Worm (Caenorhabditis elegans): Measurements from ENCODE around the gene F46C5.2.
A peak's percentile ranks its signal among the peaks of the same experiment; 100 is the strongest.

The F46C5.2 gene

DNA sequence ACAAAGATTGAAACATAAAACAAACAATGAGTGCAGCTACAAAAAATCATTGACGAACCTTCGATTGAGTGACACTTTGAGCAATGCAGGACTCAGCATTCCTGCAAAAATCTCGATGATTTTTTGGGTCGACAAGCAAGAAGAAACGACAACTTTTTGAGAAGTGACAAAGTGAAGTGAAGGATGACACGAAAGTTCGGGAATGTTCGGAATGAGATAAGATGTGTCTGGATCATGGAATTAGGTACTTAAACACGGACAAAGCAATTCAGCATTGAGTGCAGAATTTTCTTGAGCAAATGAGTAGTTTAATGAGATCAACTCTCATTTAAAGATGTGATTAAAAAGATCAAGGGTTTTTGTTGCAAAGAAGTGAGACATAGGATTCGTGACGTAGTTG, 44.8 kb upstream of the F46C5.2 start, which contains the start of gene T07D4.2:
Gene T07D4.2, minus strand, starts transcription at position 101 of the 400 bp plus-strand sequence.
- no peak for TF ChIP-seq aly-2 (tag; optimal IDR thresholded peaks at IDR 0.05)
- TF ChIP-seq rbr-2 (tag; optimal IDR thresholded peaks at IDR 0.05) = no peak
- TF ChIP-seq daf-8 (GFP tag; IDR thresholded peaks at IDR 0.05) = no peak
- no peak for TF ChIP-seq lir-3 (tag; optimal IDR thresholded peaks at IDR 0.05)
- TF ChIP-seq Y48G9A.11 (GFP tag; IDR thresholded peaks at IDR 0.05) = no peak
- TF ChIP-seq nhr-76 (tag; optimal IDR thresholded peaks at IDR 0.05) = no peak
- TF ChIP-seq set-16 (GFP tag; IDR thresholded peaks at IDR 0.05) = no peak
- no peak for TF ChIP-seq nhr-237 (tag; optimal IDR thresholded peaks at IDR 0.05)
- TF ChIP-seq daf-16 (GFP tag; optimal IDR thresholded peaks at IDR 0.05) = no peak
- no peak for TF ChIP-seq daf-16 (tag; optimal IDR thresholded peaks at IDR 0.05)
- no peak for TF ChIP-seq F49E8.2 (tag; optimal IDR thresholded peaks at IDR 0.05; ENCODE audit: borderline replicate concordance)
- no peak for TF ChIP-seq daf-19 (GFP tag; conservative IDR thresholded peaks at IDR 0.05)
- TF ChIP-seq jun-1 (tag; optimal IDR thresholded peaks at IDR 0.05) = no peak

ce11 chrII:8866844-8867243, 37.8 kb upstream of the F46C5.2 start:
- TF ChIP-seq Y48G9A.11 (GFP tag; IDR thresholded peaks at IDR 0.05) (no peak), mdt-29 (GFP tag; IDR thresholded peaks at IDR 0.05) (no peak), zfp-3 (GFP tag; conservative IDR thresholded peaks at IDR 0.05) (no peak), nhr-111 (GFP tag; optimal IDR thresholded peaks at IDR 0.05) (no peak), Y5F2A.4 (GFP tag; optimal IDR thresholded peaks at IDR 0.05) (no peak), lin-29 (GFP tag; IDR thresholded peaks at IDR 0.05) (no peak), aly-2 (tag; optimal IDR thresholded peaks at IDR 0.05) (no peak), nhr-76 (tag; optimal IDR thresholded peaks at IDR 0.05) (no peak), nhr-28 (tag; optimal IDR thresholded peaks at IDR 0.05) (peak; percentile 34), pqm-1 (tag; optimal IDR thresholded peaks at IDR 0.05) (peak; percentile 80), dmd-8 (GFP tag; IDR thresholded peaks at IDR 0.05) (no peak), R02D3.7 (tag; optimal IDR thresholded peaks at IDR 0.05) (no peak), ceh-62 (tag; optimal IDR thresholded peaks at IDR 0.05) (no peak), hlh-30 (tag; optimal IDR thresholded peaks at IDR 0.05; ENCODE audit: insufficient read depth) (peak; percentile 8), daf-16 (GFP tag; optimal IDR thresholded peaks at IDR 0.05) (no peak), daf-16 (tag; optimal IDR thresholded peaks at IDR 0.05) (no peak), aha-1 (tag) (peak; percentile 25), ZK337.2 (GFP tag; IDR thresholded peaks at IDR 0.05) (no peak), hlh-11 (tag; optimal IDR thresholded peaks at IDR 0.05) (peak; percentile 58), dmd-6 (GFP tag; IDR thresholded peaks at IDR 0.05) (peak; percentile 76)

ce11 chrII:8865078-8865477, 36.0 kb upstream of the F46C5.2 start, which contains the start of gene npr-20:
npr-20 (minus strand) TSS chrII:8865178.
- TF ChIP-seq ceh-62 (tag; optimal IDR thresholded peaks at IDR 0.05) (no peak), hmg-1.1 (GFP tag; IDR thresholded peaks at IDR 0.05) (no peak), nhr-11 (tag; optimal IDR thresholded peaks at IDR 0.05) (no peak), cey-2 (tag; optimal IDR thresholded peaks at IDR 0.05; ENCODE audit: borderline replicate concordance, insufficient read depth) (no peak), lin-15B (tag; optimal IDR thresholded peaks at IDR 0.05) (no peak), arid-1 (GFP tag; conservative IDR thresholded peaks at IDR 0.05) (no peak), dmd-8 (GFP tag; IDR thresholded peaks at IDR 0.05) (no peak), pqm-1 (tag; optimal IDR thresholded peaks at IDR 0.05) (no peak)

- TF ChIP-seq ceh-62 (tag; optimal IDR thresholded peaks at IDR 0.05) (no peak), unc-62 (GFP tag; optimal IDR thresholded peaks at IDR 0.05 in 1 of 2) (peak in 1 of 2 experiments; percentile 40), unc-62 (tag; optimal IDR thresholded peaks at IDR 0.05) (no peak), ceh-82 (tag; optimal IDR thresholded peaks at IDR 0.05) (no peak), pqm-1 (tag; optimal IDR thresholded peaks at IDR 0.05) (no peak)
Measured at ce11 chrII:8859596-8859995, 30.5 kb upstream of the F46C5.2 start, which contains the start of gene snb-6. snb-6 (minus strand) TSS chrII:8859696.
